Worm (Caenorhabditis elegans) whole organism, late embryonic: ENCODE data around the gene sgcb-1.
A peak's percentile ranks its signal among the peaks of the same experiment; 100 is the strongest.

Experiments
- C08G9.2 ChIP-seq: sonication (generic microtip); optimal IDR thresholded peaks from 2 replicates; lab custom pipeline; 2016; ENCODE audit warnings: mild to moderate bottlenecking, missing genetic modification characterization, moderate library complexity, missing compliant biosample characterization
- C38D4.7 ChIP-seq: fragments of 200-800 bp; sonication (Bioruptor generic); optimal IDR thresholded peaks from 2 replicates; lab custom pipeline; 2018; ENCODE audit warnings: mild to moderate bottlenecking, missing genetic modification characterization, moderate library complexity, missing compliant biosample characterization
- K02D7.2 ChIP-seq: sonication (generic microtip); optimal IDR thresholded peaks from 2 replicates; lab custom pipeline; 2017; ENCODE audit warnings: mild to moderate bottlenecking, missing genetic modification characterization, missing compliant biosample characterization
- ahr-1 ChIP-seq: sonication (generic microtip); optimal IDR thresholded peaks from 2 replicates; lab custom pipeline; 2016; ENCODE audit warnings: missing genetic modification characterization, missing compliant biosample characterization
- ama-1 ChIP-seq: fragments of 150-350 bp; optimal IDR thresholded peaks from 2 replicates; lab custom pipeline; 2014
- ceh-14 ChIP-seq: sonication (generic microtip); optimal IDR thresholded peaks from 2 replicates; lab custom pipeline; 2016; ENCODE audit warnings: missing genotype, missing genetic modification characterization, missing compliant biosample characterization
- ceh-18 ChIP-seq: sonication (generic microtip); optimal IDR thresholded peaks from 2 replicates; lab custom pipeline; 2016; ENCODE audit warnings: missing genetic modification characterization, missing compliant biosample characterization
- ceh-19 ChIP-seq: fragments of 200-800 bp; sonication (Bioruptor generic); optimal IDR thresholded peaks from 2 replicates; lab custom pipeline; 2018; ENCODE audit warnings: mild to moderate bottlenecking, missing genetic modification characterization, missing compliant biosample characterization
- ceh-2 ChIP-seq: sonication (generic microtip); optimal IDR thresholded peaks from 2 replicates; lab custom pipeline; 2016; ENCODE audit warnings: missing genotype, missing genetic modification characterization, missing compliant biosample characterization
- ceh-31 ChIP-seq: sonication (generic microtip); optimal IDR thresholded peaks from 2 replicates; lab custom pipeline; 2016; ENCODE audit warnings: missing genetic modification characterization, missing compliant biosample characterization
- ceh-48 ChIP-seq: sonication (generic microtip); optimal IDR thresholded peaks from 2 replicates; lab custom pipeline; 2016; ENCODE audit warnings: missing genetic modification characterization, inconsistent platforms, missing compliant biosample characterization
- ceh-6 ChIP-seq: fragments of 200-800 bp; sonication (Bioruptor generic); optimal IDR thresholded peaks from 2 replicates; lab custom pipeline; 2018; ENCODE audit warnings: mild to moderate bottlenecking, missing genetic modification characterization, missing compliant biosample characterization
- che-1 ChIP-seq: sonication (generic microtip); optimal IDR thresholded peaks from 2 replicates; lab custom pipeline; 2016; ENCODE audit warnings: mild to moderate bottlenecking, missing genetic modification characterization, missing compliant biosample characterization
- dmd-4 ChIP-seq: sonication (generic microtip); optimal IDR thresholded peaks from 2 replicates; lab custom pipeline; 2016; ENCODE audit warnings: borderline replicate concordance, missing genetic modification characterization, missing compliant biosample characterization
- dve-1 ChIP-seq: sonication (generic microtip); optimal IDR thresholded peaks from 2 replicates; lab custom pipeline; 2017; ENCODE audit warnings: antibody characterized with exemption, mild to moderate bottlenecking, missing genetic modification characterization, missing compliant biosample characterization
- elt-2 ChIP-seq: sonication (generic microtip); optimal IDR thresholded peaks from 2 replicates; lab custom pipeline; 2016; ENCODE audit warnings: missing genetic modification reagents, missing genetic modification characterization, missing compliant biosample characterization
- fax-1 ChIP-seq: sonication (generic microtip); optimal IDR thresholded peaks from 2 replicates; lab custom pipeline; 2016; ENCODE audit warnings: missing genotype, missing genetic modification characterization, missing compliant biosample characterization
- fkh-10 ChIP-seq: fragments of 150-350 bp; optimal IDR thresholded peaks from 2 replicates; lab custom pipeline; 2014; ENCODE audit warnings: missing biosample characterization, missing genetic modification reagents, missing genetic modification characterization
- fkh-6 ChIP-seq: sonication (generic microtip); optimal IDR thresholded peaks from 2 replicates; lab custom pipeline; 2016; ENCODE audit warnings: missing genetic modification characterization, missing compliant biosample characterization
- gmeb-2 ChIP-seq: sonication (generic microtip); optimal IDR thresholded peaks from 2 replicates; lab custom pipeline; 2016; ENCODE audit warnings: missing genetic modification characterization, inconsistent platforms, missing compliant biosample characterization
- hlh-13 ChIP-seq: fragments of 200-800 bp; sonication (Bioruptor generic); optimal IDR thresholded peaks from 2 replicates; lab custom pipeline; 2018; ENCODE audit warnings: mild to moderate bottlenecking, missing genetic modification characterization, missing compliant biosample characterization
- hlh-15 ChIP-seq: sonication (generic microtip); optimal IDR thresholded peaks from 2 replicates; lab custom pipeline; 2016; ENCODE audit warnings: missing genetic modification characterization, missing compliant biosample characterization
- hlh-8 ChIP-seq: sonication (generic microtip); optimal IDR thresholded peaks from 2 replicates; lab custom pipeline; 2016; ENCODE audit warnings: missing genotype, missing genetic modification characterization, missing compliant biosample characterization
- lim-6 ChIP-seq: sonication (generic microtip); optimal IDR thresholded peaks from 2 replicates; lab custom pipeline; 2016; ENCODE audit warnings: missing genetic modification characterization, missing compliant biosample characterization
- lin-11 ChIP-seq: fragments of 200-800 bp; sonication (Bioruptor generic); optimal IDR thresholded peaks from 2 replicates; lab custom pipeline; 2018; ENCODE audit warnings: mild to moderate bottlenecking, missing genetic modification characterization, missing compliant biosample characterization
- mec-3 ChIP-seq: sonication (generic microtip); optimal IDR thresholded peaks from 2 replicates; lab custom pipeline; 2016; ENCODE audit warnings: borderline replicate concordance, missing genetic modification characterization, missing compliant biosample characterization
- nfya-1 ChIP-seq: sonication (generic microtip); optimal IDR thresholded peaks from 2 replicates; lab custom pipeline; 2017; ENCODE audit warnings: missing genetic modification characterization, mild to moderate bottlenecking, missing compliant biosample characterization, antibody characterized with exemption, moderate library complexity
- nhr-11 ChIP-seq: fragments of 150-350 bp; optimal IDR thresholded peaks from 2 replicates; lab custom pipeline; 2014; ENCODE audit warnings: missing biosample characterization, missing genetic modification characterization
- npax-4 ChIP-seq: sonication (generic microtip); optimal IDR thresholded peaks from 2 replicates; lab custom pipeline; 2016; ENCODE audit warnings: missing genetic modification characterization, missing compliant biosample characterization
- odd-2 ChIP-seq: sonication (generic microtip); optimal IDR thresholded peaks from 2 replicates; lab custom pipeline; 2017; ENCODE audit warnings: antibody characterized with exemption, mild to moderate bottlenecking, missing genetic modification characterization, missing compliant biosample characterization
- pros-1 ChIP-seq: fragments of 150-350 bp; optimal IDR thresholded peaks from 2 replicates; lab custom pipeline; 2014; ENCODE audit warnings: missing biosample characterization, missing genetic modification reagents, missing genetic modification characterization
- ref-2 ChIP-seq: sonication (generic microtip); optimal IDR thresholded peaks from 2 replicates; lab custom pipeline; 2016; ENCODE audit warnings: missing genetic modification characterization, missing compliant biosample characterization
- rnt-1 ChIP-seq: sonication (generic microtip); optimal IDR thresholded peaks from 2 replicates; lab custom pipeline; 2016; ENCODE audit warnings: missing genetic modification characterization, missing compliant biosample characterization
- sdc-2 ChIP-seq: sonication (generic microtip); optimal IDR thresholded peaks from 2 replicates; lab custom pipeline; 2016; ENCODE audit warnings: missing genotype, missing genetic modification characterization, missing compliant biosample characterization
- sox-2 ChIP-seq: fragments of 200-800 bp; sonication (Bioruptor generic); IDR thresholded peaks from 2 replicates; pipeline ENCODE4 v1.3.6; 2022; ENCODE audit warnings: missing genetic modification reagents, missing genetic modification characterization, missing compliant biosample characterization
- sox-4 ChIP-seq: sonication (generic microtip); optimal IDR thresholded peaks from 2 replicates; lab custom pipeline; 2017; ENCODE audit warnings: mild to moderate bottlenecking, missing genetic modification characterization, inconsistent platforms, missing compliant biosample characterization
- syd-9 ChIP-seq: sonication (generic microtip); optimal IDR thresholded peaks from 2 replicates; lab custom pipeline; 2016; ENCODE audit warnings: mild to moderate bottlenecking, missing genetic modification characterization, moderate library complexity, missing compliant biosample characterization
- tbx-7 ChIP-seq: sonication (generic microtip); optimal IDR thresholded peaks from 2 replicates; lab custom pipeline; 2016; ENCODE audit warnings: missing genotype, missing genetic modification characterization, missing compliant biosample characterization
- ttx-3 ChIP-seq: sonication (generic microtip); optimal IDR thresholded peaks from 2 replicates; lab custom pipeline; 2016; ENCODE audit warnings: missing genetic modification reagents, missing genetic modification characterization, missing compliant biosample characterization
- unc-42 ChIP-seq: sonication (generic microtip); optimal IDR thresholded peaks from 2 replicates; lab custom pipeline; 2016; ENCODE audit warnings: missing genotype, missing genetic modification characterization, missing compliant biosample characterization
- unc-55 ChIP-seq: sonication (generic microtip); optimal IDR thresholded peaks from 2 replicates; lab custom pipeline; 2017; ENCODE audit warnings: missing biosample characterization, missing genetic modification reagents, missing genetic modification characterization
- unc-86 ChIP-seq: sonication (generic microtip); optimal IDR thresholded peaks from 2 replicates; lab custom pipeline; 2016; ENCODE audit warnings: missing genetic modification characterization, missing compliant biosample characterization
- zip-5 ChIP-seq: sonication (generic microtip); optimal IDR thresholded peaks from 2 replicates; lab custom pipeline; 2016; ENCODE audit warnings: missing genetic modification characterization, missing compliant biosample characterization
- ztf-16 ChIP-seq: sonication (generic microtip); optimal IDR thresholded peaks from 2 replicates; lab custom pipeline; 2017; ENCODE audit warnings: missing genetic modification characterization, missing compliant biosample characterization

The sgcb-1 gene

ce11 chrII:285627-286550 lies 40.2 kb upstream of the sgcb-1 start, which contains the start of gene B0432.10:
Gene B0432.10, minus strand, starts transcription at chrII:286275.
- TF ChIP-seq syd-9 (no peak), ahr-1 (tag; lab: Kevin White, UChicago) (no peak), unc-86 (no peak), ceh-31 (tag; lab: Kevin White, UChicago) (no peak), K02D7.2 (tag; lab: Kevin White, UChicago) (no peak), lim-6 (tag; lab: Kevin White, UChicago) (no peak), nfya-1 (tag; lab: Kevin White, UChicago) (peak; percentile 69), tbx-7 (no peak), rnt-1 (no peak), ceh-19 (GFP tag; lab: Kevin White, UChicago) (no peak), ttx-3 (no peak), npax-4 (tag; lab: Kevin White, UChicago) (no peak), dve-1 (peak; percentile 18), unc-42 (peak; percentile 45), ceh-6 (no peak), nhr-11 (no peak), sox-2 (GFP tag; lab: Robert Waterston, UW) (no peak), lin-11 (tag; lab: Kevin White, UChicago) (no peak), fax-1 (tag; lab: Kevin White, UChicago) (no peak), ceh-18 (peak; percentile 19), mec-3 (tag; lab: Kevin White, UChicago) (no peak), elt-2 (tag; lab: Kevin White, UChicago) (no peak), ceh-2 (tag; lab: Kevin White, UChicago) (no peak), hlh-13 (GFP tag; lab: Kevin White, UChicago) (no peak), C38D4.7 (GFP tag; lab: Kevin White, UChicago) (no peak), ref-2 (tag; lab: Kevin White, UChicago) (no peak), sox-4 (no peak), sdc-2 (tag; lab: Kevin White, UChicago) (no peak), gmeb-2 (tag; lab: Kevin White, UChicago) (no peak), unc-55 (GFP tag; lab: Kevin White, UChicago) (peak; percentile 4), che-1 (tag; lab: Kevin White, UChicago) (no peak), ceh-14 (tag; lab: Kevin White, UChicago) (no peak), hlh-8 (tag; lab: Kevin White, UChicago) (no peak), ama-1 (lab: Kevin White, UChicago) (no peak)
- TF ChIP-seq, all 69 proteins: peak for 5

DNA sequence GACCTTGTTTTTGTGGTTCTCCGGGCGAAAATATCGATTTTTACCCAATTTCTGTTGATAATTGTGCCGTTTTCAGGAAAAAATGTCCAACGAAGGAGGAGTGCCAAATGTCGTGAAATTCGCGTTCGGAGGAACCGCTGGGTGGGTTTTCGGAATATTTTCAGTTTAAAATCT lies 39.7 kb upstream of the sgcb-1 start, which contains the start of gene misc-1:
Gene misc-1, plus strand, starts transcription at position 75 of the 174 bp plus-strand sequence.
- no peak for TF ChIP-seq fkh-6
- TF ChIP-seq unc-55 (GFP tag; lab: Kevin White, UChicago): no peak
- no peak for TF ChIP-seq ztf-16
- no peak for TF ChIP-seq hlh-15
- no peak for TF ChIP-seq zip-5 (tag; lab: Kevin White, UChicago)
- no peak for TF ChIP-seq pros-1 (tag; lab: Kevin White, UChicago)

ce11 chrII:288705-289205 lies 37.3 kb upstream of the sgcb-1 start, which contains the start of gene mrpl-41:
Gene mrpl-41, plus strand, starts transcription at chrII:288939.
- TF ChIP-seq C08G9.2 (no peak), tbx-7 (no peak), hlh-8 (tag; lab: Kevin White, UChicago) (no peak), ztf-16 (no peak), ahr-1 (tag; lab: Kevin White, UChicago) (no peak), nfya-1 (tag; lab: Kevin White, UChicago) (no peak), unc-42 (no peak), sox-4 (no peak), elt-2 (tag; lab: Kevin White, UChicago) (no peak), ceh-48 (tag; lab: Kevin White, UChicago) (no peak), dve-1 (no peak), gmeb-2 (tag; lab: Kevin White, UChicago) (no peak), odd-2 (tag; lab: Kevin White, UChicago) (no peak), fkh-10 (GFP tag; lab: Kevin White, UChicago) (no peak), dmd-4 (no peak)
